Fruit fly (Drosophila melanogaster): ENCODE data around the gene CG2444.
A peak's percentile ranks its signal among the peaks of the same experiment; 100 is the strongest.

Gene CG2444

DNA sequence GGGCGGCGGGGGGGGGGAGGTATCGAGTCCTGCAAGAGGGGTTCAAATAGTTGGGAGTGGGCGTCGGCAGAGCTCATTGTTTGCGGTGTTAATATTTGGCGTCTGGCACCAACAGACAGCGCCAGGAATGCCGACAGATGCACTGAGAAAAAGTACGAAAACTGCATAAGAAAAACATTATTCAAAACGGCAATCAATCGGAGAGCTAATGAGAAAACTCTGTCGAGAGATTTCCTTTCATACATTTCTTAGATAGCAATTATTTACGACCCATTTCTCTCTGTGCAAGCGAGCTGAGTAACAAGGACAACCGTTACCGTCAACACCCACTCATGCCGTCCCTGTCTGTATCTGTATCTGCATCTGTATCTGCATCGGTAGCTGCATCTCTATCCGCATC is 41.0 kb downstream of the CG2444 start (continued):
- peak; percentile 5 for TF ChIP-seq Lpt (GFP tag; optimal IDR thresholded peaks at IDR 0.05)
- peak; percentile 56 for TF ChIP-seq CG32006 (GFP tag; optimal IDR thresholded peaks at IDR 0.05)
- no peak for TF ChIP-seq Eip93F (GFP tag; optimal IDR thresholded peaks at IDR 0.05)
- peak; percentile 20 for TF ChIP-seq esn (GFP tag; optimal IDR thresholded peaks at IDR 0.05)
- peak; percentile 21 for TF ChIP-seq Hr39 (GFP tag; optimal IDR thresholded peaks at IDR 0.05)
- TF ChIP-seq topi (GFP tag; optimal IDR thresholded peaks at IDR 0.05), result peak; percentile 15
- peak; percentile 16 for TF ChIP-seq CG4318 (GFP tag; optimal IDR thresholded peaks at IDR 0.05)
- TF ChIP-seq cyc (GFP tag; optimal IDR thresholded peaks at IDR 0.05), result peak; percentile 22
- TF ChIP-seq CG3919 (GFP tag; optimal IDR thresholded peaks at IDR 0.05), result peak; percentile 57
- no peak for TF ChIP-seq Met (GFP tag; optimal IDR thresholded peaks at IDR 0.05)
- peak; percentile 29 for TF ChIP-seq CG9139 (GFP tag; optimal IDR thresholded peaks at IDR 0.05)
- TF ChIP-seq achi (GFP tag; optimal IDR thresholded peaks at IDR 0.05), result peak; percentile 43
- no peak for TF ChIP-seq vri (GFP tag; optimal IDR thresholded peaks at IDR 0.05)
- 0 out of 3 replicates have a peak, but pooled peaks have one; percentile 56 for TF ChIP-seq eg (GFP tag; IDR thresholded peaks at IDR 0.05)

DNA sequence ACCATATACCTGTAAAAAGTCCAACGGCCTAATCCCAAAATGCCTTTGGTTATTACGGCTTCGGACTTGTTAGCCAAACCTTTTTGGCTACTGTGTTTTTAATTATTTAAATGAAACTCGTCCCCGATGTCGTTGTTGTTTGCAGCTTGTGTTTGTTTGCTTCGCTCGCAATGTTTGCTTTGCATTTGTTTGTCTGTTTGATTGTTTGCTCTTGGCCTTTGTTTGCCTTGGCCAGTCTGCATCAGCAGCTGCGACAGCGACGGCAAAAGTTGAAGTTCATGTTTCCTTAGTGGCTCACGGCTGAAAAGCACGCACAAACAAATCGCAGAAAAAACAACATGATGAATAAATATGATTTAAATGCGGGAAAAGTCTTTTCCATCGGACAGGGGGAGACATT is 44.6 kb downstream of the CG2444 start:
- peak; percentile 18 for TF ChIP-seq Smox (GFP tag; optimal IDR thresholded peaks at IDR 0.05)
- no peak for TF ChIP-seq CG10631 (GFP tag; optimal IDR thresholded peaks at IDR 0.05)
- peak; percentile 76 for TF ChIP-seq Eip78C (GFP tag)
- peak; percentile 62 for TF ChIP-seq fkh (GFP tag; optimal IDR thresholded peaks at IDR 0.05)
- peak; percentile 58 for TF ChIP-seq CG7368 (GFP tag; optimal IDR thresholded peaks at IDR 0.05)
- peak; percentile 77 for TF ChIP-seq Met (GFP tag; optimal IDR thresholded peaks at IDR 0.05)
- TF ChIP-seq CG32006 (GFP tag; optimal IDR thresholded peaks at IDR 0.05), result no peak
- peak; percentile 2 for TF ChIP-seq Blimp-1 (GFP tag; optimal IDR thresholded peaks at IDR 0.05)
- peak; percentile 41 for TF ChIP-seq CG8632 (GFP tag; optimal IDR thresholded peaks at IDR 0.05)
- peak; percentile 39 for TF ChIP-seq Sox102F (GFP tag; optimal IDR thresholded peaks at IDR 0.05)
- TF ChIP-seq CG6854 (GFP tag; optimal IDR thresholded peaks at IDR 0.05), result peak; percentile 29
- TF ChIP-seq CG6163 (GFP tag; IDR thresholded peaks at IDR 0.05), result peak; percentile 39; the same call in 1 of the 3 replicates
- no peak for TF ChIP-seq Eip93F (GFP tag; optimal IDR thresholded peaks at IDR 0.05)
- peak; percentile 7 for TF ChIP-seq cyc (GFP tag; optimal IDR thresholded peaks at IDR 0.05)
- TF ChIP-seq CG3032 (tag; optimal IDR thresholded peaks at IDR 0.05), result no peak
- peak; percentile 50 for TF ChIP-seq CG6792 (GFP tag; optimal IDR thresholded peaks at IDR 0.05)
- peak; percentile 7 for TF ChIP-seq CG8319 (GFP tag; optimal IDR thresholded peaks at IDR 0.05)
- no peak for TF ChIP-seq Hr38 (GFP tag; optimal IDR thresholded peaks at IDR 0.05)
- TF ChIP-seq Ets21C (GFP tag; optimal IDR thresholded peaks at IDR 0.05), result no peak
- TF ChIP-seq CG1621 (tag; optimal IDR thresholded peaks at IDR 0.05), result no peak
- TF ChIP-seq CG8119 (GFP tag; IDR thresholded peaks at IDR 0.05), result no peak
- peak; percentile 21 for TF ChIP-seq CG3919 (GFP tag; optimal IDR thresholded peaks at IDR 0.05)
- TF ChIP-seq vri (GFP tag; optimal IDR thresholded peaks at IDR 0.05), result peak; percentile 0
- peak; percentile 26 for TF ChIP-seq net (GFP tag; optimal IDR thresholded peaks at IDR 0.05)
- TF ChIP-seq Eip75B (GFP tag; optimal IDR thresholded peaks at IDR 0.05), result peak; percentile 28
- peak; percentile 46 for TF ChIP-seq esn (GFP tag; optimal IDR thresholded peaks at IDR 0.05)
- no peak for TF ChIP-seq Gug (GFP tag; IDR thresholded peaks at IDR 0.05)
- no peak for TF ChIP-seq Hr4 (GFP tag; optimal IDR thresholded peaks at IDR 0.05)
- TF ChIP-seq Sox14 (GFP tag; optimal IDR thresholded peaks at IDR 0.05), result no peak
- peak; percentile 38 for TF ChIP-seq CG10669 (GFP tag; optimal IDR thresholded peaks at IDR 0.05)
- peak; percentile 50 for TF ChIP-seq CG34406 (GFP tag; optimal IDR thresholded peaks at IDR 0.05)
- TF ChIP-seq CG11902 (GFP tag; optimal IDR thresholded peaks at IDR 0.05), result no peak
- no peak for TF ChIP-seq pdm3 (GFP tag; optimal IDR thresholded peaks at IDR 0.05)

DNA sequence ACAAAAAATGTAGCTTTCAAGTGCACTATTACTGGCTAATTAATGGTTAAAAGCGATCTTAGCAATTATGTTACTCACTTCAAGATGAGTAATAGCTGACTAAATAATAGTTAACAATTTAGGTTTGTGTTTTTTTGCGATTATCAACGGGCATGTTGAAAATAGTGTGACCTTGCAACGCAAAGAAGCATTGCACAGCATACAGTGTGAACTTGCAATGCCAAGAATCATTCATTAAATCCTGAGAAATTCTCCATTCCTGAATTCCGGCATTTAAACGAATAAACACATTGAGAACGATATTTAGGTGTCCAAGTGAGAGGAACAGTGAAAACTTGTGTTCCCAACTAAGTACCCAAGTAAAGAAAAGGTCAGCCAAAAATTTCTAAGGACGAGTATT is 45.5 kb downstream of the CG2444 start:
- TF ChIP-seq CG8319 (GFP tag; optimal IDR thresholded peaks at IDR 0.05) (no peak), CG6854 (GFP tag; optimal IDR thresholded peaks at IDR 0.05) (no peak), lz (GFP tag; optimal IDR thresholded peaks at IDR 0.05) (no peak), spab (GFP tag; optimal IDR thresholded peaks at IDR 0.05) (no peak), CG34406 (GFP tag; optimal IDR thresholded peaks at IDR 0.05) (no peak), fd85E (GFP tag; optimal IDR thresholded peaks at IDR 0.05) (no peak), esn (GFP tag; optimal IDR thresholded peaks at IDR 0.05) (no peak), Sox14 (GFP tag; optimal IDR thresholded peaks at IDR 0.05) (no peak), net (GFP tag; optimal IDR thresholded peaks at IDR 0.05) (no peak), CG10669 (GFP tag; optimal IDR thresholded peaks at IDR 0.05) (no peak), CG31627 (GFP tag; optimal IDR thresholded peaks at IDR 0.05) (no peak), pdm3 (GFP tag; optimal IDR thresholded peaks at IDR 0.05) (no peak), acj6 (GFP tag; optimal IDR thresholded peaks at IDR 0.05) (no peak), CG11902 (GFP tag; optimal IDR thresholded peaks at IDR 0.05) (no peak)
